Fruit fly (Drosophila melanogaster) whole organism, embryonic: ENCODE measurements around the gene CG8149.

Experiments
- Adf1 ChIP-seq: fragments of 200-800 bp; sonication (Bioruptor generic); IDR thresholded peaks from 2 replicates; pipeline ENCODE4 v1.3.6; 2022; ENCODE audit warnings: missing biosample characterization, missing genetic modification characterization
- B-H1 ChIP-seq: fragments of 200-800 bp; sonication (Bioruptor generic); IDR thresholded peaks from 3 replicates; pipeline ENCODE4 v1.3.6; 2022; ENCODE audit warnings: missing biosample characterization, missing genetic modification characterization
- CG10147 ChIP-seq: fragments of 200-800 bp; sonication (Bioruptor generic); optimal IDR thresholded peaks from 2 replicates; lab custom pipeline; 2019; ENCODE audit warnings: missing biosample characterization, mild to moderate bottlenecking, missing genetic modification characterization, moderate library complexity
- CG10565 ChIP-seq: fragments of 200-800 bp; sonication (Bioruptor generic); optimal IDR thresholded peaks from 3 replicates; lab custom pipeline; 2016; ENCODE audit warnings: missing biosample characterization, mild to moderate bottlenecking, missing genetic modification characterization
- CG12104 ChIP-seq: fragments of 200-800 bp; sonication (Bioruptor generic); optimal IDR thresholded peaks from 3 replicates; lab custom pipeline; 2016; ENCODE audit warnings: missing biosample characterization, missing genetic modification characterization
- CG12219 ChIP-seq: fragments of 200-800 bp; sonication (Bioruptor generic); optimal IDR thresholded peaks from 3 replicates; lab custom pipeline; 2018; ENCODE audit warnings: missing biosample characterization, mild to moderate bottlenecking, missing genetic modification characterization
- CG13287 ChIP-seq: fragments of 200-800 bp; sonication (Bioruptor generic); IDR thresholded peaks from 2 replicates; pipeline ENCODE4 v1.3.6; 2022; ENCODE audit warnings: missing biosample characterization, missing genetic modification characterization; ENCODE audit not compliant: partially characterized antibody
- CG14441 ChIP-seq: fragments of 200-800 bp; sonication (Bioruptor generic); IDR thresholded peaks from 2 replicates; pipeline ENCODE4 v1.3.6; 2022; ENCODE audit warnings: missing biosample characterization, missing genetic modification characterization
- CG14667 ChIP-seq: fragments of 200-800 bp; sonication (Bioruptor generic); IDR thresholded peaks from 2 replicates; pipeline ENCODE4 v1.3.6; 2022; ENCODE audit warnings: missing biosample characterization, missing genetic modification characterization
- CG15073 ChIP-seq: fragments of 200-800 bp; sonication (Bioruptor generic); optimal IDR thresholded peaks from 2 replicates; lab custom pipeline; 2016; ENCODE audit warnings: missing biosample characterization, missing genetic modification characterization
- CG16815 ChIP-seq: fragments of 200-800 bp; sonication (Bioruptor generic); optimal IDR thresholded peaks from 3 replicates; lab custom pipeline; 2017; ENCODE audit warnings: missing biosample characterization, mild to moderate bottlenecking, missing genetic modification characterization
- CG18476 ChIP-seq: fragments of 200-800 bp; sonication (Bioruptor generic); optimal IDR thresholded peaks from 2 replicates; lab custom pipeline; 2016; ENCODE audit warnings: missing biosample characterization, mild to moderate bottlenecking, missing genetic modification characterization
- CG2129 ChIP-seq: fragments of 200-800 bp; sonication (Bioruptor generic); IDR thresholded peaks from 2 replicates; pipeline ENCODE4 v1.3.6; 2022; ENCODE audit warnings: missing biosample characterization, missing genetic modification characterization; ENCODE audit not compliant: partially characterized antibody
- CG3065 ChIP-seq: fragments of 200-800 bp; sonication (Bioruptor generic); optimal IDR thresholded peaks from 2 replicates; lab custom pipeline; 2016; ENCODE audit warnings: missing biosample characterization, missing genetic modification characterization
- CG31365 ChIP-seq: fragments of 200-800 bp; sonication (Bioruptor generic); optimal IDR thresholded peaks from 2 replicates; lab custom pipeline; 2018; ENCODE audit warnings: missing biosample characterization, mild to moderate bottlenecking, missing genetic modification characterization
- CG34422 ChIP-seq: fragments of 200-800 bp; sonication (Bioruptor generic); IDR thresholded peaks from 3 replicates; pipeline ENCODE4 v1.3.6; 2022; ENCODE audit warnings: missing biosample characterization, missing genetic modification characterization
- CG3847 ChIP-seq: fragments of 200-800 bp; sonication (Bioruptor generic); IDR thresholded peaks from 2 replicates; pipeline ENCODE4 v1.3.6; 2022; ENCODE audit warnings: missing biosample characterization, missing genetic modification characterization
- CG4360 ChIP-seq: fragments of 200-800 bp; sonication (Bioruptor generic); IDR thresholded peaks from 2 replicates; pipeline ENCODE4 v1.3.6; 2022; ENCODE audit warnings: missing biosample characterization, missing genetic modification characterization
- CG4424 ChIP-seq: fragments of 200-800 bp; sonication (Bioruptor generic); optimal IDR thresholded peaks from 3 replicates; lab custom pipeline; 2016; ENCODE audit warnings: missing biosample characterization, missing genetic modification characterization
- CG4820 ChIP-seq: fragments of 200-800 bp; sonication (Bioruptor generic); optimal IDR thresholded peaks from 3 replicates; lab custom pipeline; 2016; ENCODE audit warnings: missing biosample characterization, missing genetic modification characterization
- CG5245 ChIP-seq: fragments of 200-800 bp; sonication (Bioruptor generic); optimal IDR thresholded peaks from 3 replicates; lab custom pipeline; 2016; ENCODE audit warnings: missing biosample characterization, missing genetic modification characterization
- CG7556 ChIP-seq: fragments of 200-800 bp; sonication (Bioruptor generic); optimal IDR thresholded peaks from 2 replicates; lab custom pipeline; 2017; ENCODE audit warnings: missing biosample characterization, mild to moderate bottlenecking, missing genetic modification characterization
- CG7839 ChIP-seq: fragments of 200-800 bp; sonication (Bioruptor generic); optimal IDR thresholded peaks from 3 replicates; lab custom pipeline; 2018; ENCODE audit warnings: missing biosample characterization, mild to moderate bottlenecking, missing genetic modification characterization, moderate library complexity
- CG8388 ChIP-seq: fragments of 200-800 bp; sonication (Bioruptor generic); optimal IDR thresholded peaks from 2 replicates; lab custom pipeline; 2019; ENCODE audit warnings: missing biosample characterization, mild to moderate bottlenecking, missing genetic modification characterization, moderate library complexity
- CG8944 ChIP-seq: fragments of 200-800 bp; sonication (Bioruptor generic); optimal IDR thresholded peaks from 3 replicates; lab custom pipeline; 2016; ENCODE audit warnings: missing biosample characterization, missing genetic modification characterization
- Dek ChIP-seq: fragments of 200-800 bp; sonication (Bioruptor generic); optimal IDR thresholded peaks from 3 replicates; lab custom pipeline; 2019; ENCODE audit warnings: missing biosample characterization, mild to moderate bottlenecking, missing genetic modification characterization, moderate library complexity
- Ets65A ChIP-seq: fragments of 200-800 bp; sonication (Bioruptor generic); peaks from one replicate; lab custom pipeline; 2016; ENCODE audit warnings: missing biosample characterization, missing genetic modification characterization
- GATAe ChIP-seq: fragments of 200-800 bp; sonication (Bioruptor generic); conservative IDR thresholded peaks from 2 replicates; pipeline ENCODE4 v1.3.6; 2022; ENCODE audit warnings: missing biosample characterization, missing genetic modification characterization
- Sox100B ChIP-seq: fragments of 200-800 bp; sonication (Bioruptor generic); optimal IDR thresholded peaks from 3 replicates; lab custom pipeline; 2018; ENCODE audit warnings: missing biosample characterization, mild to moderate bottlenecking, missing genetic modification characterization
- Sry-β ChIP-seq: fragments of 200-800 bp; sonication (Bioruptor generic); optimal IDR thresholded peaks from 2 replicates; lab custom pipeline; 2018; ENCODE audit warnings: missing biosample characterization, mild to moderate bottlenecking, missing genetic modification characterization, moderate library complexity
- TFAM ChIP-seq: fragments of 200-800 bp; sonication (Bioruptor generic); optimal IDR thresholded peaks from 2 replicates; lab custom pipeline; 2017; ENCODE audit warnings: missing biosample characterization, missing genetic modification characterization, inconsistent platforms
- Xbp1 ChIP-seq: fragments of 200-800 bp; sonication (Bioruptor generic); optimal IDR thresholded peaks from 3 replicates; lab custom pipeline; 2016; ENCODE audit warnings: missing biosample characterization, mild to moderate bottlenecking, missing genetic modification characterization
- ap ChIP-seq: fragments of 200-800 bp; sonication (Bioruptor generic); IDR thresholded peaks from 2 replicates; pipeline ENCODE4 v1.3.6; 2022; ENCODE audit warnings: missing biosample characterization, missing genetic modification characterization
- bbx ChIP-seq: fragments of 200-800 bp; sonication (Bioruptor generic); IDR thresholded peaks from 2 replicates; pipeline ENCODE4 v1.3.6; 2022; ENCODE audit warnings: missing biosample characterization, missing genetic modification characterization; ENCODE audit not compliant: partially characterized antibody
- btn ChIP-seq: fragments of 200-800 bp; sonication (Bioruptor generic); optimal IDR thresholded peaks from 2 replicates; lab custom pipeline; 2016; ENCODE audit warnings: missing biosample characterization, missing genetic modification characterization
- ci ChIP-seq: fragments of 200-800 bp; sonication (Bioruptor generic); IDR thresholded peaks from 3 replicates; pipeline ENCODE4 v1.3.6; 2022; ENCODE audit warnings: missing biosample characterization, missing genetic modification characterization
- crc ChIP-seq: fragments of 200-800 bp; sonication (Bioruptor generic); optimal IDR thresholded peaks from 2 replicates; lab custom pipeline; 2016; ENCODE audit warnings: missing biosample characterization, missing genetic modification characterization
- croc ChIP-seq: fragments of 200-800 bp; sonication (Bioruptor generic); conservative IDR thresholded peaks from 3 replicates; pipeline ENCODE4 v1.3.6; 2022; ENCODE audit warnings: missing biosample characterization, missing genetic modification characterization
- disco-r ChIP-seq: fragments of 200-800 bp; sonication (Bioruptor generic); optimal IDR thresholded peaks from 2 replicates; lab custom pipeline; 2016; ENCODE audit warnings: missing biosample characterization, missing genetic modification characterization
- emc ChIP-seq: fragments of 200-800 bp; sonication (Bioruptor generic); optimal IDR thresholded peaks from 2 replicates; lab custom pipeline; 2016; ENCODE audit warnings: missing biosample characterization, missing genetic modification characterization
- exex ChIP-seq: fragments of 200-800 bp; sonication (Bioruptor generic); optimal IDR thresholded peaks from 4 replicates; lab custom pipeline; 2018; ENCODE audit warnings: missing biosample characterization, mild to moderate bottlenecking, missing genetic modification characterization, moderate library complexity
- gce ChIP-seq: fragments of 200-800 bp; sonication (Bioruptor generic); IDR thresholded peaks from 3 replicates; pipeline ENCODE4 v1.3.6; 2022; ENCODE audit warnings: missing biosample characterization, missing genetic modification characterization
- lab ChIP-seq: fragments of 200-800 bp; sonication (Bioruptor generic); optimal IDR thresholded peaks from 3 replicates; lab custom pipeline; 2017; ENCODE audit warnings: missing biosample characterization, missing genetic modification characterization, mild to moderate bottlenecking, moderate library complexity, missing genetic modification reagents
- nau ChIP-seq: fragments of 200-800 bp; sonication (Bioruptor generic); optimal IDR thresholded peaks from 3 replicates; lab custom pipeline; 2017; ENCODE audit warnings: missing biosample characterization, mild to moderate bottlenecking, missing genetic modification characterization, missing genetic modification reagents
- nmo ChIP-seq: fragments of 200-800 bp; sonication (Bioruptor generic); optimal IDR thresholded peaks from 2 replicates; lab custom pipeline; 2018; ENCODE audit warnings: missing biosample characterization, mild to moderate bottlenecking, missing genetic modification characterization, moderate library complexity
- prd ChIP-seq, 3 experiments: fragments of >200 bp in 2 of 3; fragments of 200-800 bp in 1 of 3; sonication (Bioruptor generic) in 1 of 3; optimal IDR thresholded peaks in 2 of 3; IDR thresholded peaks in 1 of 3; 2 replicates in 2 of 3; 3 replicates in 1 of 3; pipeline versions ENCODE4 v1.3.6 to Lab custom; 2017 to 2022; ENCODE audit warnings: missing biosample characterization in 1 of 3, missing genetic modification characterization in 1 of 3
- psq ChIP-seq: fragments of 200-800 bp; sonication (Bioruptor generic); optimal IDR thresholded peaks from 2 replicates; lab custom pipeline; 2017; ENCODE audit warnings: missing biosample characterization, missing genetic modification characterization
- sr ChIP-seq: fragments of 200-800 bp; sonication (Bioruptor generic); IDR thresholded peaks from 3 replicates; pipeline ENCODE4 v1.3.6; 2022; ENCODE audit warnings: missing biosample characterization, missing genetic modification characterization
- tll ChIP-seq, 2 experiments: fragments of 200-800 bp in 1 of 2; fragments of >200 bp in 1 of 2; sonication (Bioruptor generic) in 1 of 2; optimal IDR thresholded peaks; 2 replicates each; lab custom pipeline; 2017 to 2019; ENCODE audit warnings: missing biosample characterization in 2 of 2, missing genetic modification characterization in 2 of 2, mild to moderate bottlenecking in 1 of 2, moderate library complexity in 1 of 2
- zen ChIP-seq: fragments of 200-800 bp; sonication (Bioruptor generic); optimal IDR thresholded peaks from 3 replicates; lab custom pipeline; 2018; ENCODE audit warnings: missing biosample characterization, mild to moderate bottlenecking, missing genetic modification characterization, moderate library complexity

CG8149 gene

DNA sequence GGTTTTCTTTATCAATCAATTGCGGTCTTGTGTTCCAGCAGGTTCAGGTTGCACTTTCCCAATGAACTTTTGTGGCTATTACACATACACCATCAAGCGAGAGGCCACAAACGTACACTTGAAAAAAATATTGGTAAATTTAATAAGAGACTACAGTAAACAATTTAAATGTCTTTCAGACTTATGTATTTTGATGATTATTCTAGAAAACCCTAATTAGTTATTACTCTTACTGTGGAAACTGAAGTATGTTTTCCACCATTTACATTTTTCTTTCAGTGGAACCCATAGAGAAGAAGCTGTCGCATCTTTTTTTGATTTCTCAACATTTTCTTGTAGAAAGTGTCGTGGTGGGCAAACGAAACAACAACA is 29.7 kb downstream of the CG8149 start (continued):
- peak; percentile 98 for TF ChIP-seq Ets65A (GFP tag; lab: Kevin White, UChicago)
- peak; percentile 88 for TF ChIP-seq CG14667 (GFP tag; lab: Robert Waterston, UW)
- peak; percentile 94 for TF ChIP-seq Sox100B (GFP tag; lab: Kevin White, UChicago)
- peak; percentile 82 for TF ChIP-seq nau
- TF ChIP-seq prd (optimal IDR thresholded peaks at IDR 0.05; lab: Kevin White, UChicago), result no peak
- peak; percentile 93 for TF ChIP-seq prd (GFP tag; IDR thresholded peaks at IDR 0.05; lab: Robert Waterston, UW)
- peak; percentile 96 for TF ChIP-seq CG8388
- TF ChIP-seq zen (tag; lab: Kevin White, UChicago), result peak; percentile 82
- TF ChIP-seq Adf1 (GFP tag; lab: Robert Waterston, UW), result no peak
- TF ChIP-seq CG12219, result peak; percentile 91
- TF ChIP-seq btn (GFP tag; lab: Kevin White, UChicago), result peak; percentile 87
- TF ChIP-seq ap (GFP tag; lab: Robert Waterston, UW), result peak; percentile 90
- peak; percentile 91 for TF ChIP-seq CG14441
- peak; percentile 96 for TF ChIP-seq nmo
- TF ChIP-seq B-H1, result peak; percentile 86
- peak; percentile 95 for TF ChIP-seq CG4424 (GFP tag; lab: Kevin White, UChicago)
- peak; percentile 33 for TF ChIP-seq GATAe (GFP tag; lab: Robert Waterston, UW)
- TF ChIP-seq CG31365 (tag; lab: Kevin White, UChicago), result peak; percentile 57
- TF ChIP-seq CG10565 (GFP tag; lab: Kevin White, UChicago), result peak; percentile 77
- TF ChIP-seq Xbp1 (GFP tag; lab: Kevin White, UChicago), result peak; percentile 95
- no peak for TF ChIP-seq CG13287 (GFP tag; lab: Robert Waterston, UW)
- peak; percentile 90 for TF ChIP-seq CG8944
- TF ChIP-seq CG3065 (GFP tag; lab: Kevin White, UChicago), result peak; percentile 82
- TF ChIP-seq TFAM (GFP tag; lab: Kevin White, UChicago), result peak; percentile 65
- TF ChIP-seq CG7839, result peak; percentile 95
- peak; percentile 92 for TF ChIP-seq CG5245 (GFP tag; lab: Kevin White, UChicago)
- peak; percentile 54; the same call in 2 of the 3 replicates for TF ChIP-seq sr (GFP tag; lab: Robert Waterston, UW)
- no peak for TF ChIP-seq CG4360 (GFP tag; lab: Robert Waterston, UW)
- TF ChIP-seq CG7556 (GFP tag; lab: Kevin White, UChicago), result peak; percentile 92
- TF ChIP-seq Sry-β, result peak; percentile 59
- TF ChIP-seq emc (GFP tag; lab: Kevin White, UChicago), result peak; percentile 86
- TF ChIP-seq CG15073 (GFP tag; lab: Kevin White, UChicago), result peak; percentile 76
- peak; percentile 83 for TF ChIP-seq CG10147
- peak; percentile 98 for TF ChIP-seq ci
- peak; percentile 90 for TF ChIP-seq CG18476 (GFP tag; lab: Kevin White, UChicago)
- peak; percentile 81 for TF ChIP-seq CG12104 (GFP tag; lab: Kevin White, UChicago)
- TF ChIP-seq croc (GFP tag; lab: Robert Waterston, UW), result peak; percentile 91
- no peak; the same call in 1 of the 2 replicates for TF ChIP-seq CG3847 (GFP tag; lab: Robert Waterston, UW)
- peak; percentile 72 for TF ChIP-seq psq (GFP tag; lab: Kevin White, UChicago)
- no peak for TF ChIP-seq exex (tag; lab: Kevin White, UChicago)
- TF ChIP-seq tll (GFP tag; optimal IDR thresholded peaks at IDR 0.05; lab: Kevin White, UChicago), result no peak
- TF ChIP-seq crc (GFP tag; lab: Kevin White, UChicago), result peak; percentile 84
- TF ChIP-seq disco-r, result peak; percentile 88
- peak; percentile 90 for TF ChIP-seq CG34422
- peak; percentile 74 for TF ChIP-seq CG16815 (GFP tag; lab: Kevin White, UChicago)
- peak; percentile 91 for TF ChIP-seq CG4820
- peak; percentile 93 for TF ChIP-seq lab (GFP tag; lab: Kevin White, UChicago)
- peak; percentile 94 for TF ChIP-seq gce
- no peak for TF ChIP-seq bbx (GFP tag; lab: Robert Waterston, UW)
- peak; percentile 90 for TF ChIP-seq Dek (tag; lab: Kevin White, UChicago)
- TF ChIP-seq CG2129, result no peak
